Worm (Caenorhabditis elegans) whole organism, late embryonic: ENCODE measurements around the gene W04E12.4.

Source experiments
- C08G9.2 ChIP-seq: sonication (generic microtip); optimal IDR thresholded peaks from 2 replicates; lab custom pipeline; 2016; ENCODE audit warnings: mild to moderate bottlenecking, missing genetic modification characterization, moderate library complexity, missing compliant biosample characterization
- C38D4.7 ChIP-seq: fragments of 200-800 bp; sonication (Bioruptor generic); optimal IDR thresholded peaks from 2 replicates; lab custom pipeline; 2018; ENCODE audit warnings: mild to moderate bottlenecking, missing genetic modification characterization, moderate library complexity, missing compliant biosample characterization
- F13H6.1 ChIP-seq: sonication (generic microtip); optimal IDR thresholded peaks from 2 replicates; lab custom pipeline; 2016; ENCODE audit warnings: missing genetic modification characterization, missing compliant biosample characterization
- K09A11.1 ChIP-seq: sonication (generic microtip); optimal IDR thresholded peaks from 2 replicates; lab custom pipeline; 2017; ENCODE audit warnings: antibody characterized with exemption, mild to moderate bottlenecking, missing genetic modification characterization, missing compliant biosample characterization; ENCODE audit not compliant: insufficient read depth
- T23F11.4 ChIP-seq: fragments of 200-800 bp; sonication (Bioruptor generic); optimal IDR thresholded peaks from 2 replicates; lab custom pipeline; 2018; ENCODE audit warnings: mild to moderate bottlenecking, missing genetic modification characterization, missing compliant biosample characterization
- Y22D7AL.16 ChIP-seq: sonication (generic microtip); optimal IDR thresholded peaks from 2 replicates; lab custom pipeline; 2016; ENCODE audit warnings: missing genetic modification characterization, missing compliant biosample characterization
- ahr-1 ChIP-seq: sonication (generic microtip); optimal IDR thresholded peaks from 2 replicates; lab custom pipeline; 2016; ENCODE audit warnings: missing genetic modification characterization, missing compliant biosample characterization
- ceh-14 ChIP-seq: sonication (generic microtip); optimal IDR thresholded peaks from 2 replicates; lab custom pipeline; 2016; ENCODE audit warnings: missing genotype, missing genetic modification characterization, missing compliant biosample characterization
- ceh-2 ChIP-seq: sonication (generic microtip); optimal IDR thresholded peaks from 2 replicates; lab custom pipeline; 2016; ENCODE audit warnings: missing genotype, missing genetic modification characterization, missing compliant biosample characterization
- ceh-24 ChIP-seq: sonication (generic microtip); optimal IDR thresholded peaks from 2 replicates; lab custom pipeline; 2016; ENCODE audit warnings: mild to moderate bottlenecking, missing genetic modification characterization, missing compliant biosample characterization
- ceh-30 ChIP-seq: fragments of 150-350 bp; optimal IDR thresholded peaks from 2 replicates; lab custom pipeline; 2014; ENCODE audit warnings: missing biosample characterization, missing genetic modification characterization
- ceh-45 ChIP-seq: fragments of 200-800 bp; sonication (Bioruptor generic); IDR thresholded peaks from 2 replicates; pipeline ENCODE4 v1.3.6; 2022; ENCODE audit warnings: missing genetic modification reagents, missing genetic modification characterization, missing compliant biosample characterization
- ceh-6 ChIP-seq: fragments of 200-800 bp; sonication (Bioruptor generic); optimal IDR thresholded peaks from 2 replicates; lab custom pipeline; 2018; ENCODE audit warnings: mild to moderate bottlenecking, missing genetic modification characterization, missing compliant biosample characterization
- ceh-9 ChIP-seq: sonication (generic microtip); optimal IDR thresholded peaks from 2 replicates; lab custom pipeline; 2016; ENCODE audit warnings: mild to moderate bottlenecking, missing genetic modification characterization, inconsistent platforms, missing compliant biosample characterization
- che-1 ChIP-seq: sonication (generic microtip); optimal IDR thresholded peaks from 2 replicates; lab custom pipeline; 2016; ENCODE audit warnings: mild to moderate bottlenecking, missing genetic modification characterization, missing compliant biosample characterization
- dmd-4 ChIP-seq: sonication (generic microtip); optimal IDR thresholded peaks from 2 replicates; lab custom pipeline; 2016; ENCODE audit warnings: borderline replicate concordance, missing genetic modification characterization, missing compliant biosample characterization
- dve-1 ChIP-seq: sonication (generic microtip); optimal IDR thresholded peaks from 2 replicates; lab custom pipeline; 2017; ENCODE audit warnings: antibody characterized with exemption, mild to moderate bottlenecking, missing genetic modification characterization, missing compliant biosample characterization
- elt-4 ChIP-seq: sonication (generic microtip); optimal IDR thresholded peaks from 2 replicates; lab custom pipeline; 2016; ENCODE audit warnings: missing genetic modification characterization, missing compliant biosample characterization
- eyg-1 ChIP-seq: sonication (generic microtip); optimal IDR thresholded peaks from 2 replicates; lab custom pipeline; 2016; ENCODE audit warnings: missing genotype, missing genetic modification characterization, missing compliant biosample characterization
- fax-1 ChIP-seq: sonication (generic microtip); optimal IDR thresholded peaks from 2 replicates; lab custom pipeline; 2016; ENCODE audit warnings: missing genotype, missing genetic modification characterization, missing compliant biosample characterization
- fkh-10 ChIP-seq: fragments of 150-350 bp; optimal IDR thresholded peaks from 2 replicates; lab custom pipeline; 2014; ENCODE audit warnings: missing biosample characterization, missing genetic modification reagents, missing genetic modification characterization
- fkh-6 ChIP-seq: sonication (generic microtip); optimal IDR thresholded peaks from 2 replicates; lab custom pipeline; 2016; ENCODE audit warnings: missing genetic modification characterization, missing compliant biosample characterization
- hlh-13 ChIP-seq: fragments of 200-800 bp; sonication (Bioruptor generic); optimal IDR thresholded peaks from 2 replicates; lab custom pipeline; 2018; ENCODE audit warnings: mild to moderate bottlenecking, missing genetic modification characterization, missing compliant biosample characterization
- hlh-15 ChIP-seq: sonication (generic microtip); optimal IDR thresholded peaks from 2 replicates; lab custom pipeline; 2016; ENCODE audit warnings: missing genetic modification characterization, missing compliant biosample characterization
- hlh-8 ChIP-seq: sonication (generic microtip); optimal IDR thresholded peaks from 2 replicates; lab custom pipeline; 2016; ENCODE audit warnings: missing genotype, missing genetic modification characterization, missing compliant biosample characterization
- lim-6 ChIP-seq: sonication (generic microtip); optimal IDR thresholded peaks from 2 replicates; lab custom pipeline; 2016; ENCODE audit warnings: missing genetic modification characterization, missing compliant biosample characterization
- lin-11 ChIP-seq: fragments of 200-800 bp; sonication (Bioruptor generic); optimal IDR thresholded peaks from 2 replicates; lab custom pipeline; 2018; ENCODE audit warnings: mild to moderate bottlenecking, missing genetic modification characterization, missing compliant biosample characterization
- mec-3 ChIP-seq: sonication (generic microtip); optimal IDR thresholded peaks from 2 replicates; lab custom pipeline; 2016; ENCODE audit warnings: borderline replicate concordance, missing genetic modification characterization, missing compliant biosample characterization
- nfya-1 ChIP-seq: sonication (generic microtip); optimal IDR thresholded peaks from 2 replicates; lab custom pipeline; 2017; ENCODE audit warnings: missing genetic modification characterization, mild to moderate bottlenecking, missing compliant biosample characterization, antibody characterized with exemption, moderate library complexity
- nhr-11 ChIP-seq: fragments of 150-350 bp; optimal IDR thresholded peaks from 2 replicates; lab custom pipeline; 2014; ENCODE audit warnings: missing biosample characterization, missing genetic modification characterization
- nhr-232 ChIP-seq: sonication (generic microtip); optimal IDR thresholded peaks from 2 replicates; lab custom pipeline; 2016; ENCODE audit warnings: missing genetic modification characterization, missing compliant biosample characterization
- pat-9 ChIP-seq: fragments of 200-800 bp; sonication (Bioruptor generic); optimal IDR thresholded peaks from 2 replicates; lab custom pipeline; 2018; ENCODE audit warnings: mild to moderate bottlenecking, missing genetic modification characterization, moderate library complexity, missing compliant biosample characterization
- pha-4 ChIP-seq: fragments of 150-350 bp; optimal IDR thresholded peaks from 2 replicates; lab custom pipeline; 2018; ENCODE audit warnings: missing biosample characterization, missing genetic modification reagents, missing genetic modification characterization
- ref-2 ChIP-seq: sonication (generic microtip); optimal IDR thresholded peaks from 2 replicates; lab custom pipeline; 2016; ENCODE audit warnings: missing genetic modification characterization, missing compliant biosample characterization
- rnt-1 ChIP-seq: sonication (generic microtip); optimal IDR thresholded peaks from 2 replicates; lab custom pipeline; 2016; ENCODE audit warnings: missing genetic modification characterization, missing compliant biosample characterization
- sox-2 ChIP-seq: fragments of 200-800 bp; sonication (Bioruptor generic); IDR thresholded peaks from 2 replicates; pipeline ENCODE4 v1.3.6; 2022; ENCODE audit warnings: missing genetic modification reagents, missing genetic modification characterization, missing compliant biosample characterization
- tbx-2 ChIP-seq: sonication (generic microtip); optimal IDR thresholded peaks from 2 replicates; lab custom pipeline; 2016; ENCODE audit warnings: missing genetic modification characterization, missing compliant biosample characterization
- tbx-7 ChIP-seq: sonication (generic microtip); optimal IDR thresholded peaks from 2 replicates; lab custom pipeline; 2016; ENCODE audit warnings: missing genotype, missing genetic modification characterization, missing compliant biosample characterization
- ttx-3 ChIP-seq: sonication (generic microtip); optimal IDR thresholded peaks from 2 replicates; lab custom pipeline; 2016; ENCODE audit warnings: missing genetic modification reagents, missing genetic modification characterization, missing compliant biosample characterization
- unc-3 ChIP-seq, 2 experiments: fragments of 200-800 bp in 1 of 2; sonication (Bioruptor generic) in 1 of 2; sonication (generic microtip) in 1 of 2; conservative IDR thresholded peaks in 1 of 2; optimal IDR thresholded peaks in 1 of 2; 2 replicates each; pipeline versions ENCODE4 v1.3.6 to Lab custom; 2016 to 2022; ENCODE audit warnings: missing compliant biosample characterization in 2 of 2, missing genetic modification characterization in 2 of 2, missing genetic modification reagents in 1 of 2
- unc-55 ChIP-seq: sonication (generic microtip); optimal IDR thresholded peaks from 2 replicates; lab custom pipeline; 2017; ENCODE audit warnings: missing biosample characterization, missing genetic modification reagents, missing genetic modification characterization
- ztf-16 ChIP-seq: sonication (generic microtip); optimal IDR thresholded peaks from 2 replicates; lab custom pipeline; 2017; ENCODE audit warnings: missing genetic modification characterization, missing compliant biosample characterization

Gene W04E12.4

DNA sequence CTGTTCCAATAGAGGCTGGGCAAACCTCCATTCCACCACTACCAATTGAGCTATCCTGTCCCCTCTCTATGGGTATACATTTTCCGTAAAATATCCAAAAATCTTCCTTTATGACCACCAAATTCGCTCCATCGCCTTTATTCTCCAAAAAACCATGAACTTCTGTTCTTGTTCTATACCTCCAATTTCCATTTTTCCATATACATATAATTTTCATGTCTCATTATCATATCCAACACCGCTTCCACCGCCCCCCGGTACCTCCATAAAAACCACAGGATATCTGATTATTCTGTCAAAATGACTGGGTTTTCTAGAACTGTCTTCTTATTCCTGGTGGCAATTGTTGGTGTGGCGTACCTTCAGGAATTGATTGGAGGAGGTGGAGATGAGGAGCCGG, 27.6 kb upstream of the W04E12.4 start, which contains the start of gene Y43F8C.17:
Gene Y43F8C.17, plus strand, starts transcription at position 301 of the 400 bp plus-strand sequence.
- TF ChIP-seq rnt-1 (tag; lab: Kevin White, UChicago) (no peak), hlh-13 (no peak), ceh-45 (GFP tag; lab: Robert Waterston, UW) (no peak), eyg-1 (tag; lab: Kevin White, UChicago) (no peak), unc-55 (GFP tag; lab: Kevin White, UChicago) (no peak)

ce11 chrV:19717933-19718332, 25.5 kb upstream of the W04E12.4 start:
- peak; percentile 91 for TF ChIP-seq unc-55 (GFP tag; lab: Kevin White, UChicago)
- no peak for TF ChIP-seq pha-4 (tag; lab: Kevin White, UChicago)

DNA sequence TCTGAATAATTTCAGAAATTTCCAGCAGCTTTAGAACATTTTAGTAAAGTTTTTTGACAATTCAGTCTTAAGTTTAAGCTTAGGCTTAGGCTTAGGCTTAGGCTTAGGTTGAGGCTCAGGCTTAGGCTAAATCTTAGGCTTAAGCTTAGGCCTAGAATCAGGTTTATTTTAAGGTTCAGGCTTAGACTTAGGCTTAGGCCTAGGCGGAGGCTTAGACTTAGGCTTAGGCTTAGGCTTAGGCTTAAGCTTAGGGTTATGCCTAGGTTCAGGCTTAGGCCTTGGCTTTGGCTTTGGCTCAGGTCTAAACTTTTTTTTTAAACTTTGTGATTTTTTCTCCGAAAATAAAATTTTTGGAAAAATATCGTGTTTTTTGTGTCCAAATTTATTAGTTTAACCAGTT, 24.7 kb upstream of the W04E12.4 start:
- TF ChIP-seq ceh-30 (tag; lab: Kevin White, UChicago) = no peak
- TF ChIP-seq sox-2 = no peak
- TF ChIP-seq pha-4 (tag; lab: Kevin White, UChicago) = no peak
- no peak for TF ChIP-seq ttx-3 (tag; lab: Kevin White, UChicago)
- TF ChIP-seq ceh-45 (GFP tag; lab: Robert Waterston, UW) = no peak
- TF ChIP-seq C38D4.7 = no peak
- TF ChIP-seq hlh-15 (tag; lab: Kevin White, UChicago) = no peak

DNA sequence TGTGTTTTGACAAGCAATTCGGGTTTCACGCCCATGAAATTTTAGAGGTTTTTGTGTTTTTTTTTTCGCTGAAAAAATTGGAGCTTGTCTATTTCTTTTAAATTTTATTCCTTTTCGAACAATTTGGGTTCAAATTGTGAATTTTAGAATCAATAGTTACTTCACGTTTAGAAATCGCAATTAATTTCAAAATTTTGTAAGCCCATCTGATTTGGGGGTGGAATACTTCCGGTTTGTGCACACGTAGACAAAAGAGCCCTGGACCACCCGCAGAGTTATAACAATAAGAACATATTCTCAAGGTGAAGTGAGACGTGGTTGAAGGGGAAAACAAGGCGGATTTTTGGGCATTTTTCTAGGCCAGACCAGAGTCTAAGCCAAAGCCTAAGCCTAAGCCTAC, 24.2 kb upstream of the W04E12.4 start, which contains the start of gene Y116F11A.6:
Gene Y116F11A.6, plus strand, starts transcription at position 301 of the 400 bp plus-strand sequence.
- TF ChIP-seq nfya-1 (no peak), lin-11 (tag; lab: Kevin White, UChicago) (no peak), pha-4 (tag; lab: Kevin White, UChicago) (no peak), pat-9 (no peak)
- TF ChIP-seq, all 69 proteins: peak for 0

ce11 chrV:19722881-19723280, 20.5 kb upstream of the W04E12.4 start:
- TF ChIP-seq lin-11 (tag; lab: Kevin White, UChicago) (peak; percentile 48), unc-3 (GFP tag; conservative IDR thresholded peaks at IDR 0.05; lab: Robert Waterston, UW) (peak; percentile 52; the same call in 1 of the 2 replicates), unc-3 (tag; optimal IDR thresholded peaks at IDR 0.05; lab: Kevin White, UChicago) (peak; percentile 78), Y22D7AL.16 (peak; percentile 47), ceh-2 (tag; lab: Kevin White, UChicago) (no peak), tbx-2 (tag; lab: Kevin White, UChicago) (no peak), mec-3 (tag; lab: Kevin White, UChicago) (no peak), ceh-14 (tag; lab: Kevin White, UChicago) (peak; percentile 22), fkh-6 (tag; lab: Kevin White, UChicago) (peak; percentile 19), T23F11.4 (peak; percentile 50), fax-1 (no peak), ahr-1 (tag; lab: Kevin White, UChicago) (no peak), hlh-15 (tag; lab: Kevin White, UChicago) (peak; percentile 45), F13H6.1 (tag; lab: Kevin White, UChicago) (no peak), rnt-1 (tag; lab: Kevin White, UChicago) (no peak), hlh-8 (tag; lab: Kevin White, UChicago) (no peak), hlh-13 (no peak), nhr-232 (tag; lab: Kevin White, UChicago) (peak; percentile 55), dve-1 (no peak), dmd-4 (tag; lab: Kevin White, UChicago) (peak; percentile 5), eyg-1 (tag; lab: Kevin White, UChicago) (no peak), nfya-1 (peak; percentile 43), ztf-16 (tag; lab: Kevin White, UChicago) (peak; percentile 16), tbx-7 (no peak), lim-6 (no peak), ref-2 (peak; percentile 45), nhr-11 (tag; lab: Kevin White, UChicago) (no peak), che-1 (tag; lab: Kevin White, UChicago) (peak; percentile 52), ceh-9 (tag; lab: Kevin White, UChicago) (no peak), K09A11.1 (peak; percentile 64), elt-4 (tag; lab: Kevin White, UChicago) (no peak), C08G9.2 (tag; lab: Kevin White, UChicago) (peak; percentile 24), ceh-6 (GFP tag; lab: Kevin White, UChicago) (peak; percentile 72), ceh-24 (tag; lab: Kevin White, UChicago) (peak; percentile 16), sox-2 (peak; percentile 51), ttx-3 (tag; lab: Kevin White, UChicago) (peak; percentile 45), fkh-10 (GFP tag; lab: Kevin White, UChicago) (no peak)
